Fruit fly (Drosophila melanogaster): Measurements from ENCODE around the gene RhoGAP71E.

dm6 chr3L:15568748-15569147, 19.9 kb upstream of the RhoGAP71E start:
- TF ChIP-seq usp (GFP tag; optimal IDR thresholded peaks at IDR 0.05) (no peak), Dll (optimal IDR thresholded peaks at IDR 0.05) (no peak), EcR (GFP tag; optimal IDR thresholded peaks at IDR 0.05) (no peak), CG8478 (optimal IDR thresholded peaks at IDR 0.05) (no peak), pan (optimal IDR thresholded peaks at IDR 0.05) (no peak), psq (optimal IDR thresholded peaks at IDR 0.05) (no peak)
